Worm (Caenorhabditis elegans) whole organism, L4 larva: Measurements from ENCODE around the gene col-128.
A peak's percentile ranks its signal among the peaks of the same experiment; 100 is the strongest.

Experiments used
- F37D6.2 ChIP-seq: sonication (generic microtip); optimal IDR thresholded peaks from 2 replicates; lab custom pipeline; 2016; ENCODE audit warnings: mild to moderate bottlenecking, missing genetic modification characterization, missing compliant biosample characterization
- T20F7.1 ChIP-seq: fragments of 200-800 bp; sonication (Bioruptor generic); optimal IDR thresholded peaks from 2 replicates; lab custom pipeline; 2018; ENCODE audit warnings: mild to moderate bottlenecking, missing genetic modification characterization, missing compliant biosample characterization
- T26A8.4 ChIP-seq: fragments of 200-800 bp; sonication (Bioruptor generic); IDR thresholded peaks from 2 replicates; pipeline ENCODE4 v1.3.6; 2022; ENCODE audit warnings: missing genetic modification characterization, missing compliant biosample characterization
- Y105C5A.15 ChIP-seq: fragments of 200-800 bp; sonication (Bioruptor generic); IDR thresholded peaks from 2 replicates; pipeline ENCODE4 v1.3.6; 2022; ENCODE audit warnings: missing genetic modification characterization, missing compliant biosample characterization
- aha-1 ChIP-seq: fragments of 150-350 bp; peaks from one replicate; lab custom pipeline; 2014; ENCODE audit warnings: missing biosample characterization, missing genetic modification characterization
- ceh-28 ChIP-seq: fragments of 150-350 bp; optimal IDR thresholded peaks from 2 replicates; lab custom pipeline; 2014; ENCODE audit warnings: missing biosample characterization, missing genetic modification reagents, missing genetic modification characterization
- ceh-44 ChIP-seq: fragments of 200-800 bp; sonication (Bioruptor generic); IDR thresholded peaks from 2 replicates; pipeline ENCODE4 v1.3.6; 2022; ENCODE audit warnings: missing genetic modification reagents, missing genetic modification characterization, missing compliant biosample characterization
- daf-16 ChIP-seq, 3 experiments: sonication (generic microtip); optimal IDR thresholded peaks; 2 replicates each; lab custom pipeline; 2016 to 2017; ENCODE audit warnings: missing genetic modification characterization in 3 of 3, missing genetic modification reagents in 3 of 3, mild to moderate bottlenecking in 2 of 3, missing compliant biosample characterization in 2 of 3, missing biosample characterization in 1 of 3, moderate library complexity in 1 of 3
- dmd-9 ChIP-seq: fragments of 200-800 bp; sonication (Bioruptor generic); IDR thresholded peaks from 2 replicates; pipeline ENCODE4 v1.3.6; 2022; ENCODE audit warnings: missing genetic modification reagents, missing genetic modification characterization, missing compliant biosample characterization
- dve-1 ChIP-seq: sonication (generic microtip); optimal IDR thresholded peaks from 2 replicates; lab custom pipeline; 2017; ENCODE audit warnings: antibody characterized with exemption, mild to moderate bottlenecking, missing genetic modification characterization, missing compliant biosample characterization; ENCODE audit not compliant: insufficient read depth
- egl-27 ChIP-seq: sonication (generic microtip); optimal IDR thresholded peaks from 3 replicates; lab custom pipeline; 2017; ENCODE audit warnings: missing biosample characterization, missing genetic modification reagents, missing genetic modification characterization
- egl-43 ChIP-seq: fragments of 200-800 bp; sonication (Bioruptor generic); IDR thresholded peaks from 2 replicates; pipeline ENCODE4 v1.3.6; 2022; ENCODE audit warnings: missing genetic modification reagents, missing genetic modification characterization, missing compliant biosample characterization
- gei-8 ChIP-seq: fragments of 200-800 bp; sonication (Bioruptor generic); optimal IDR thresholded peaks from 2 replicates; lab custom pipeline; 2018; ENCODE audit warnings: mild to moderate bottlenecking, missing genetic modification characterization, missing compliant biosample characterization
- hlh-11 ChIP-seq: fragments of 200-800 bp; sonication (Bioruptor generic); optimal IDR thresholded peaks from 2 replicates; lab custom pipeline; 2018; ENCODE audit warnings: mild to moderate bottlenecking, missing genetic modification characterization, missing compliant biosample characterization
- lim-7 ChIP-seq: fragments of 200-800 bp; sonication (Bioruptor generic); IDR thresholded peaks from 2 replicates; pipeline ENCODE4 v1.3.6; 2022; ENCODE audit warnings: missing genetic modification characterization, missing compliant biosample characterization
- lin-1 ChIP-seq: fragments of 200-800 bp; sonication (Bioruptor generic); IDR thresholded peaks from 2 replicates; pipeline ENCODE4 v1.3.6; 2022; ENCODE audit warnings: missing genetic modification reagents, missing genetic modification characterization, missing compliant biosample characterization
- lin-15B ChIP-seq: fragments of 150-350 bp; sonication (generic microtip); optimal IDR thresholded peaks from 3 replicates; lab custom pipeline; 2014; ENCODE audit warnings: missing biosample characterization, missing genetic modification characterization
- lin-38 ChIP-seq: fragments of 200-800 bp; sonication (Bioruptor generic); IDR thresholded peaks from 2 replicates; pipeline ENCODE4 v1.3.6; 2022; ENCODE audit warnings: missing genetic modification reagents, missing genetic modification characterization, missing compliant biosample characterization
- mdt-29 ChIP-seq: fragments of 200-800 bp; sonication (Bioruptor generic); IDR thresholded peaks from 2 replicates; pipeline ENCODE4 v1.3.6; 2022; ENCODE audit warnings: missing genetic modification reagents, missing genetic modification characterization, missing compliant biosample characterization
- mes-2 ChIP-seq: sonication (generic microtip); optimal IDR thresholded peaks from 2 replicates; lab custom pipeline; 2016; ENCODE audit warnings: missing genotype, mild to moderate bottlenecking, missing genetic modification characterization, missing compliant biosample characterization; ENCODE audit not compliant: poor library complexity, severe bottlenecking
- mxl-3 ChIP-seq: fragments of 200-800 bp; sonication (Bioruptor generic); optimal IDR thresholded peaks from 2 replicates; lab custom pipeline; 2018; ENCODE audit warnings: mild to moderate bottlenecking, missing genetic modification characterization, missing compliant biosample characterization
- nhr-102 ChIP-seq: sonication (generic microtip); optimal IDR thresholded peaks from 2 replicates; lab custom pipeline; 2016; ENCODE audit warnings: mild to moderate bottlenecking, missing genetic modification characterization, moderate library complexity, missing compliant biosample characterization
- nhr-11 ChIP-seq: fragments of 150-350 bp; optimal IDR thresholded peaks from 2 replicates; lab custom pipeline; 2014; ENCODE audit warnings: missing biosample characterization, missing genetic modification characterization
- nhr-111 ChIP-seq: fragments of 200-800 bp; sonication (Bioruptor generic); optimal IDR thresholded peaks from 2 replicates; lab custom pipeline; 2018; ENCODE audit warnings: mild to moderate bottlenecking, missing genetic modification characterization, missing compliant biosample characterization
- nhr-25 ChIP-seq: sonication (generic microtip); optimal IDR thresholded peaks from 2 replicates; lab custom pipeline; 2017; ENCODE audit warnings: missing genetic modification characterization, mild to moderate bottlenecking, missing compliant biosample characterization, antibody characterized with exemption, moderate library complexity, borderline replicate concordance; ENCODE audit not compliant: insufficient read depth
- nhr-28 ChIP-seq: fragments of 150-350 bp; optimal IDR thresholded peaks from 2 replicates; lab custom pipeline; 2014; ENCODE audit warnings: missing biosample characterization, missing genetic modification characterization
- nhr-41 ChIP-seq: fragments of 200-800 bp; sonication (Bioruptor generic); IDR thresholded peaks from 2 replicates; pipeline ENCODE4 v1.3.6; 2022; ENCODE audit warnings: missing genetic modification reagents, missing genetic modification characterization, missing compliant biosample characterization
- nhr-48 ChIP-seq: sonication (generic microtip); optimal IDR thresholded peaks from 2 replicates; lab custom pipeline; 2016; ENCODE audit warnings: mild to moderate bottlenecking, missing genetic modification characterization, missing compliant biosample characterization
- nhr-6 ChIP-seq: fragments of 150-350 bp; optimal IDR thresholded peaks from 2 replicates; lab custom pipeline; 2014; ENCODE audit warnings: missing biosample characterization, missing genetic modification characterization
- pha-4 ChIP-seq, 2 experiments: fragments of 150-350 bp in 1 of 2; fragments of 200-800 bp in 1 of 2; sonication (Bioruptor generic) in 1 of 2; IDR thresholded peaks in 1 of 2; optimal IDR thresholded peaks in 1 of 2; 2 replicates each; pipeline versions ENCODE4 v1.3.6 to Lab custom; 2014 to 2022; ENCODE audit warnings: missing genetic modification characterization in 2 of 2, missing genetic modification reagents in 2 of 2, missing biosample characterization in 1 of 2, missing compliant biosample characterization in 1 of 2
- pqm-1 ChIP-seq: sonication (generic microtip); optimal IDR thresholded peaks from 2 replicates; lab custom pipeline; 2017; ENCODE audit warnings: missing biosample characterization, missing genetic modification characterization
- saeg-2 ChIP-seq: fragments of 200-800 bp; sonication (Bioruptor generic); IDR thresholded peaks from 2 replicates; pipeline ENCODE4 v1.3.6; 2022; ENCODE audit warnings: missing genetic modification reagents, missing genetic modification characterization, missing compliant biosample characterization
- sdz-12 ChIP-seq: fragments of 200-800 bp; sonication (Bioruptor generic); optimal IDR thresholded peaks from 2 replicates; lab custom pipeline; 2018; ENCODE audit warnings: mild to moderate bottlenecking, missing genetic modification characterization, missing compliant biosample characterization
- set-16 ChIP-seq: fragments of 200-800 bp; sonication (Bioruptor generic); IDR thresholded peaks from 2 replicates; pipeline ENCODE4 v1.3.6; 2022; ENCODE audit warnings: missing genetic modification reagents, missing genetic modification characterization, missing compliant biosample characterization
- skn-1 ChIP-seq: fragments of 150-350 bp; optimal IDR thresholded peaks from 2 replicates; lab custom pipeline; 2014; ENCODE audit warnings: missing biosample characterization, missing genetic modification characterization
- spr-1 ChIP-seq: sonication (generic microtip); optimal IDR thresholded peaks from 2 replicates; lab custom pipeline; 2016; ENCODE audit warnings: mild to moderate bottlenecking, missing genetic modification characterization, missing compliant biosample characterization
- spr-3 ChIP-seq: fragments of 200-800 bp; sonication (Bioruptor generic); optimal IDR thresholded peaks from 2 replicates; lab custom pipeline; 2018; ENCODE audit warnings: mild to moderate bottlenecking, missing genetic modification characterization, missing compliant biosample characterization
- tag-97 ChIP-seq: fragments of 200-800 bp; sonication (Bioruptor generic); IDR thresholded peaks from 2 replicates; pipeline ENCODE4 v1.3.6; 2022; ENCODE audit warnings: missing genetic modification characterization, missing compliant biosample characterization
- unc-130 ChIP-seq: sonication (generic microtip); optimal IDR thresholded peaks from 2 replicates; lab custom pipeline; 2016; ENCODE audit warnings: missing genetic modification reagents, missing genetic modification characterization, missing compliant biosample characterization
- unc-39 ChIP-seq: sonication (generic microtip); optimal IDR thresholded peaks from 2 replicates; lab custom pipeline; 2017; ENCODE audit warnings: missing biosample characterization, missing genetic modification characterization
- unc-62 ChIP-seq, 3 experiments: fragments of 150-350 bp in 1 of 3; sonication (generic microtip); optimal IDR thresholded peaks in 2 of 3; peaks in 1 of 3; 1 replicate in 1 of 3; 2 replicates in 2 of 3; lab custom pipeline; 2014 to 2017; ENCODE audit warnings: missing biosample characterization in 3 of 3, missing genetic modification characterization in 3 of 3, missing genetic modification reagents in 3 of 3, missing genotype in 1 of 3

The col-128 gene

ce11 chrIV:11582450-11583166 is 30.8 kb upstream of the col-128 start (continued):
- TF ChIP-seq unc-130 (GFP tag; lab: Kevin White, UChicago) (no peak), mxl-3 (no peak), hlh-11 (peak; percentile 9), daf-16 (GFP tag; optimal IDR thresholded peaks at IDR 0.05; lab: Kevin White, UChicago) (peak in 1 of 2 experiments; percentile 2), daf-16 (tag; optimal IDR thresholded peaks at IDR 0.05; lab: Kevin White, UChicago) (peak; percentile 68), ceh-28 (tag; lab: Kevin White, UChicago) (no peak), egl-27 (tag; lab: Kevin White, UChicago) (no peak), dve-1 (tag; lab: Kevin White, UChicago) (peak; percentile 41), Y105C5A.15 (GFP tag; lab: Robert Waterston, UW) (no peak), mes-2 (tag; lab: Kevin White, UChicago) (no peak), nhr-28 (tag; lab: Kevin White, UChicago) (peak; percentile 58), unc-39 (tag; lab: Kevin White, UChicago) (no peak), F37D6.2 (tag; lab: Kevin White, UChicago) (no peak), spr-3 (GFP tag; lab: Kevin White, UChicago) (no peak), nhr-11 (tag; lab: Kevin White, UChicago) (no peak), T20F7.1 (GFP tag; lab: Kevin White, UChicago) (no peak), saeg-2 (no peak), lin-15B (no peak), aha-1 (peak; percentile 12), pqm-1 (tag; lab: Kevin White, UChicago) (peak; percentile 78), spr-1 (no peak), egl-43 (GFP tag; lab: Robert Waterston, UW) (0 out of 2 replicates have a peak, but pooled peaks have one; percentile 24), nhr-41 (GFP tag; lab: Robert Waterston, UW) (no peak), nhr-102 (tag; lab: Kevin White, UChicago) (no peak), nhr-48 (tag; lab: Kevin White, UChicago) (no peak), lin-38 (GFP tag; lab: Robert Waterston, UW) (no peak), pha-4 (GFP tag; IDR thresholded peaks at IDR 0.05; lab: Robert Waterston, UW) (no peak), pha-4 (tag; optimal IDR thresholded peaks at IDR 0.05; lab: Kevin White, UChicago) (no peak), nhr-6 (tag; lab: Kevin White, UChicago) (no peak), tag-97 (GFP tag; lab: Robert Waterston, UW) (no peak)

- TF ChIP-seq pha-4 (GFP tag; IDR thresholded peaks at IDR 0.05; lab: Robert Waterston, UW) (no peak), pha-4 (tag; optimal IDR thresholded peaks at IDR 0.05; lab: Kevin White, UChicago) (no peak), nhr-41 (GFP tag; lab: Robert Waterston, UW) (no peak), sdz-12 (GFP tag; lab: Kevin White, UChicago) (no peak), aha-1 (no peak), egl-27 (tag; lab: Kevin White, UChicago) (no peak), skn-1 (tag; lab: Kevin White, UChicago) (no peak), lin-1 (GFP tag; lab: Robert Waterston, UW) (no peak), nhr-111 (GFP tag; lab: Kevin White, UChicago) (no peak), mdt-29 (no peak)
Measured at ce11 chrIV:11578492-11578891, 26.7 kb upstream of the col-128 start, which contains the start of gene rib-1. rib-1 (plus strand) TSS chrIV:11578792.

ce11 chrIV:11574331-11574730 is 22.6 kb upstream of the col-128 start:
- TF ChIP-seq aha-1 = peak; percentile 95
- TF ChIP-seq lin-1 (GFP tag; lab: Robert Waterston, UW) = no peak
- TF ChIP-seq nhr-25 (tag; lab: Kevin White, UChicago) = no peak
- no peak for TF ChIP-seq T26A8.4 (GFP tag; lab: Robert Waterston, UW)
- TF ChIP-seq unc-62 (GFP tag; optimal IDR thresholded peaks at IDR 0.05 in 1 of 2; lab: Kevin White, UChicago) = peak in 1 of 2 experiments; percentile 84
- no peak for TF ChIP-seq unc-62 (tag; optimal IDR thresholded peaks at IDR 0.05; lab: Kevin White, UChicago)
- TF ChIP-seq ceh-44 (GFP tag; lab: Robert Waterston, UW) = no peak
- no peak for TF ChIP-seq dmd-9 (GFP tag; lab: Robert Waterston, UW)
- no peak for TF ChIP-seq lim-7
- TF ChIP-seq gei-8 (GFP tag; lab: Kevin White, UChicago) = no peak
- TF ChIP-seq nhr-111 (GFP tag; lab: Kevin White, UChicago) = no peak
- TF ChIP-seq nhr-48 (tag; lab: Kevin White, UChicago) = no peak
- no peak for TF ChIP-seq set-16 (GFP tag; lab: Robert Waterston, UW)
